Comparison of ENCODE assay signal across 1 worm cellular context in genomic region chrIII:9826005-9826404, ce11.
TF ChIP-seq lines count a peak whose summit lies in the region.

No protein-coding gene starts in this region.

TF ChIP-seq in whole organism, L1 larva, 84 proteins besides CTCF, POLR2A, EP300 and RAD21 (continued from another document):
- TF ChIP-seq xbp-1 (tag; optimal IDR thresholded peaks at IDR 0.05; lab: Kevin White, UChicago): peak; percentile 11
- no peak for TF ChIP-seq fkh-4 (tag; optimal IDR thresholded peaks at IDR 0.05; lab: Kevin White, UChicago; ENCODE audit: borderline replicate concordance)
- no peak for TF ChIP-seq nhr-12 (tag; optimal IDR thresholded peaks at IDR 0.05; lab: Kevin White, UChicago)
- peak in 1 of 3 experiments; percentile 25 for TF ChIP-seq ceh-82 (tag; optimal IDR thresholded peaks at IDR 0.05; lab: Kevin White, UChicago)
- no peak for TF ChIP-seq tlp-1 (tag; optimal IDR thresholded peaks at IDR 0.05; lab: Kevin White, UChicago)
- TF ChIP-seq efl-1 (optimal IDR thresholded peaks at IDR 0.05; lab: Kevin White, UChicago): peak; percentile 36 to 53
- peak; percentile 44 to 81 for TF ChIP-seq efl-1 (GFP tag; optimal IDR thresholded peaks at IDR 0.05 in 1 of 2; lab: Kevin White, UChicago)
- peak; percentile 1 for TF ChIP-seq nhr-77 (tag; optimal IDR thresholded peaks at IDR 0.05; lab: Kevin White, UChicago)
- TF ChIP-seq lin-14 (GFP tag; optimal IDR thresholded peaks at IDR 0.05; lab: Kevin White, UChicago): peak; percentile 82
- peak; percentile 71 for TF ChIP-seq nhr-20 (tag; optimal IDR thresholded peaks at IDR 0.05; lab: Kevin White, UChicago)
- no peak for TF ChIP-seq egl-27 (tag; optimal IDR thresholded peaks at IDR 0.05; lab: Kevin White, UChicago)
- TF ChIP-seq aha-1 (tag; optimal IDR thresholded peaks at IDR 0.05; lab: Kevin White, UChicago): no peak
- TF ChIP-seq nhr-19 (GFP tag; conservative IDR thresholded peaks at IDR 0.05; lab: Robert Waterston, UW): peak; percentile 48
- TF ChIP-seq sox-4 (tag; optimal IDR thresholded peaks at IDR 0.05; lab: Kevin White, UChicago): no peak
- no peak for TF ChIP-seq isw-1 (GFP tag; IDR thresholded peaks at IDR 0.05; lab: Robert Waterston, UW)
- TF ChIP-seq dpl-1 (GFP tag; optimal IDR thresholded peaks at IDR 0.05; lab: Kevin White, UChicago): peak; percentile 9 to 40 (median 26)
- no peak for TF ChIP-seq pax-3 (tag; optimal IDR thresholded peaks at IDR 0.05; lab: Kevin White, UChicago)
- no peak for TF ChIP-seq unc-86 (tag; optimal IDR thresholded peaks at IDR 0.05; lab: Kevin White, UChicago)
- TF ChIP-seq lir-3 (tag; optimal IDR thresholded peaks at IDR 0.05; lab: Kevin White, UChicago; ENCODE audit: poor library complexity): peak; percentile 11
- peak; percentile 56 for TF ChIP-seq tbx-2 (tag; optimal IDR thresholded peaks at IDR 0.05; lab: Kevin White, UChicago)
- no peak for TF ChIP-seq C16A3.4 (tag; optimal IDR thresholded peaks at IDR 0.05; lab: Kevin White, UChicago)
- no peak for TF ChIP-seq zip-4 (GFP tag; optimal IDR thresholded peaks at IDR 0.05; lab: Kevin White, UChicago)
- peak; percentile 76 for TF ChIP-seq mep-1 (tag; optimal IDR thresholded peaks at IDR 0.05; lab: Kevin White, UChicago)
- peak; percentile 89 for TF ChIP-seq ama-1 (optimal IDR thresholded peaks at IDR 0.05; lab: Kevin White, UChicago)
- no peak for TF ChIP-seq unc-98 (GFP tag; IDR thresholded peaks at IDR 0.05; lab: Robert Waterston, UW)
- no peak for TF ChIP-seq fkh-8 (tag; optimal IDR thresholded peaks at IDR 0.05; lab: Kevin White, UChicago)
- TF ChIP-seq ces-1 (GFP tag; optimal IDR thresholded peaks at IDR 0.05; lab: Kevin White, UChicago): no peak
- peak; percentile 15 for TF ChIP-seq aly-2 (tag; optimal IDR thresholded peaks at IDR 0.05; lab: Kevin White, UChicago)
- TF ChIP-seq sptf-1 (tag; optimal IDR thresholded peaks at IDR 0.05; lab: Kevin White, UChicago): no peak
- no peak for TF ChIP-seq elt-3 (tag; optimal IDR thresholded peaks at IDR 0.05; lab: Kevin White, UChicago)
- peak; percentile 60 for TF ChIP-seq F16B12.6 (tag; optimal IDR thresholded peaks at IDR 0.05; lab: Kevin White, UChicago)
- no peak for TF ChIP-seq pag-3 (tag; optimal IDR thresholded peaks at IDR 0.05; lab: Kevin White, UChicago; ENCODE audit: borderline replicate concordance, insufficient read depth)
- TF ChIP-seq ceh-8 (GFP tag; optimal IDR thresholded peaks at IDR 0.05; lab: Kevin White, UChicago): no peak
- peak; percentile 43 for TF ChIP-seq blmp-1 (tag; optimal IDR thresholded peaks at IDR 0.05; lab: Kevin White, UChicago)
- no peak for TF ChIP-seq mef-2 (tag; optimal IDR thresholded peaks at IDR 0.05; lab: Kevin White, UChicago)
- no peak for TF ChIP-seq hlh-17 (GFP tag; optimal IDR thresholded peaks at IDR 0.05; lab: Kevin White, UChicago; ENCODE audit: borderline replicate concordance)
- peak; percentile 53 for TF ChIP-seq rnt-1 (tag; optimal IDR thresholded peaks at IDR 0.05; lab: Kevin White, UChicago)
- peak; percentile 61 for TF ChIP-seq elt-2 (tag; optimal IDR thresholded peaks at IDR 0.05; lab: Kevin White, UChicago)
